Worm (Caenorhabditis elegans): Measurements from ENCODE around the gene B0272.3.
"Not testable (repeated sequence)": the region's sequence is repeated elsewhere in the genome, so short reads cannot be mapped to it uniquely, and the experiment has no call there.

Gene B0272.3

DNA sequence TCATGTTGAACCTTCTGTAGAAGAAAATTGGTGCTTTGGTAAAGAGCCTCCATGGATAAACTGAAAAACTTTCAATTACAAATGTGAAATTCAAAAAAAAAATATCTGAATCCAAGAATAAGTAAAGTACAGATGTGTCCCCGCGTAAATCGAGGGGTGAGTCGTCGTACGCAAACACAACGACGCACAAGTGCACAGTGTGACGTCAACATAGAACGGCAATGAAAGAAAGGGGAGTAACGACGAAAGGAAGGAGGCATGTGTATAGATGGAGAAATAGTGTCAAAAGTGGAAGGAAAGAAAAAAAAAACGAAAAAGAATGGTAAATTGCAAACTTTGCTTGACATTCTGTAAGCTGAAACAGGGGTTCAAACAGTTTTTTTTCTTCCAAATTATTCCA lies 10.3 kb downstream of the B0272.3 start, which contains the start of gene memb-1:
Gene memb-1 (minus strand): TSS at position 60 of the 400 bp plus-strand sequence.
- no peak for TF ChIP-seq unc-62 (GFP tag; optimal IDR thresholded peaks at IDR 0.05)

- no peak for TF ChIP-seq unc-62 (GFP tag; optimal IDR thresholded peaks at IDR 0.05)
These were observed 12.6 kb downstream of the B0272.3 start for ce11 chrX:9443871-9444270.

- TF ChIP-seq unc-62 (GFP tag; optimal IDR thresholded peaks at IDR 0.05), result no peak
These were observed 15.0 kb downstream of the B0272.3 start, which contains the start of gene ZK899.1 for ce11 chrX:9446177-9446694. ZK899.1 (plus strand) TSS chrX:9446644.

- TF ChIP-seq unc-62 (GFP tag; optimal IDR thresholded peaks at IDR 0.05), result no peak
These were observed 18.1 kb downstream of the B0272.3 start, which contains the start of gene ZK899.7 for ce11 chrX:9449330-9449729. ZK899.7 (minus strand) TSS chrX:9449430.

DNA sequence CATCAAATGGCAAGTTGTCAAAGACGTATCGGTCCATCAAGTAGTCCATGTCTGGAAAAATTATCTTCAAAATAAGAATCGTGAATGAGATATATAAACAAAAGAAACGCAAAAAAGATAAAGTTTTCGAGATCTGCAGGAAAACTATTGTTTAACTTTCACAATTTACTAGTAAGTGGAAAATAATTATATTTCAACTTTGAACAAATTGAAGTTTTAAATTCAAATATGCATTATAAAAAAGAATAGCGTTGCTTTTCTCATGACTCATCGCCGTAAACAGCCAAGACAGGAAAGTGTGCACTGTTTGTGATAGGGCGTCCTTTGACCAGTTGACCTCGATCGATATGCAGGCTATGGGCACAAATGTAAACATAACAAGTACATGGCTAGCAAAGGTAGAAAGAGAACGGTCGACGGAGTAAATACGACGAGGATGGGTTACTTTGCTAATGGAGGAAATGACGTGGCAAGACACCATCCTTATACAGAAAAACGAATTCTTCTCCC lies 20.8 kb downstream of the B0272.3 start, which contains the start of gene ZK899.2:
Gene ZK899.2 (minus strand): TSS at position 51 of the 510 bp plus-strand sequence.
- TF ChIP-seq unc-62 (GFP tag; optimal IDR thresholded peaks at IDR 0.05), result no peak

DNA sequence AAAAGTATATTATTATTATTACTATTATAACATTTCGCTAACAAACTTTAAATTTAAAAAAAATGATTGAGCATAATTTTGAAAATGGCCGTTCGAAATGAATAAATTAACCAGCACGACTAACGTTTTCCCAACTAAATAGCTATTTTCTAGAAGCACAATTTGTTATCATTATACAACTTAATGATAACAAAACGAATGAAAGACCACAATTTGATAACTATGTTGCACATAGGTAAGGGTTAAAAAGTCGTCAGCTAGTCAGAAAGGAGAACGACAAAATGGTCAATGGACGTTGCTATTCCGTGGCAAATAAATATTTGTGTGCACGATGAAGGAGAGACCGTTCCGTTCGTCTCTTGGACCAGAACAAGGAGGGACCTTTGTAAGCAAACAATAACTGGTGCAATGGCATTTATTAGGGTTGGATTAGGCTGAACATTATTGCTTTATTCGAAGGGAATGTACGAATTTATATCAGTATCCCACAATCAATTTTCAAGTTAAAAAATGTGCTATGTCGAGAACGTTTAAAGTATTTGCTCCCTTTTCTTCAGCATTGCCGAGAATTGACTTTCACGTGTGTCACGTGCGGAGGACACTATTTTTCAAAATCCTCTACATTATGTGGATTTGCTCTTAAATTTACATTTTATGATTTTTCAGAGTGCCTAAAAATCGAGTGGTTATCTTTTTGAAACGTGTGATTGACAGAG lies 21.4 kb downstream of the B0272.3 start, which contains the start of gene ZK899.3:
Gene ZK899.3 (plus strand): TSS at position 666 of the 716 bp plus-strand sequence.
- no peak for TF ChIP-seq unc-62 (GFP tag; optimal IDR thresholded peaks at IDR 0.05)

DNA sequence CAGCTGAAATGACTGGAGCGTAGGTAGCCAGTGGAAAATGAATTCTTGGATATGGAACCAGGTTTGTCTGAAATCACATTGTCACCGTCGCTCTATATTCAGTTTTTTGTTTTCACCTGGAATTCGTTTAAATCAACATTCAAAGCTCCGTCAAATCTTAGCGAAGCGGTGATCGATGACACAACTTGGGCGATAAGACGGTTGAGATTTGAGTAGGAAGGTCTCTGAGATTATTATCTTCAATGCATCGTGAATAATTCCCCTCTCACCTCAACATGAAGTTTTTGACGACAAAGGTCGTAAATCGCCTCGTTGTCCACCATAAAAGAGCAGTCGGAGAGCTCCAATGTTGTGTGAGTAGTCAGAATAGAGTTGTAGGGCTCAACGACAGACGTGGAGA lies 25.3 kb downstream of the B0272.3 start:
- no peak for TF ChIP-seq unc-62 (GFP tag; optimal IDR thresholded peaks at IDR 0.05)

DNA sequence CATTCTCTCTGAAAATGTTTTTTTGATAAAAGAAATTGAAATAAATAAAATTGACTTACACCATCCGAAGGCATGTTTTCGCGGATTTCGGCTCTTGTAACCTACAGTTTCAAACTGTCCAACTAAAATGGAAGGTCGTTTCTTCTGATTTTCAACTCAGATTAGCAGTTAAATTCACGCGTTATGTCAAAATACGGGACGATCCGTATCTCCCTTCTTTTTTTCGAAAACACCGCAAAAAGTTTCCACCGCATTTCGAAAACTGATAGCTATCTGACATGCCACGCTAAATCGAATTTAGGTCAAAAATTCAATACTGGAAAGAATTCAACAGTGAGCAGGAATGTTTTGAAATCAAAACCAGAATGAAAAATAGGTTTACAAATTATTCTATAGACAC lies 26.9 kb downstream of the B0272.3 start, which contains the start of gene tba-8:
Gene tba-8 (minus strand): TSS at position 207 of the 400 bp plus-strand sequence.
- no peak for TF ChIP-seq unc-62 (GFP tag; optimal IDR thresholded peaks at IDR 0.05)

- TF ChIP-seq unc-62 (GFP tag; optimal IDR thresholded peaks at IDR 0.05), result not testable (repeated sequence)
These were observed 29.6 kb downstream of the B0272.3 start, which contains the start of gene ZK899.5 for ce11 chrX:9460834-9461233. ZK899.5 (minus strand) TSS chrX:9460934.

DNA sequence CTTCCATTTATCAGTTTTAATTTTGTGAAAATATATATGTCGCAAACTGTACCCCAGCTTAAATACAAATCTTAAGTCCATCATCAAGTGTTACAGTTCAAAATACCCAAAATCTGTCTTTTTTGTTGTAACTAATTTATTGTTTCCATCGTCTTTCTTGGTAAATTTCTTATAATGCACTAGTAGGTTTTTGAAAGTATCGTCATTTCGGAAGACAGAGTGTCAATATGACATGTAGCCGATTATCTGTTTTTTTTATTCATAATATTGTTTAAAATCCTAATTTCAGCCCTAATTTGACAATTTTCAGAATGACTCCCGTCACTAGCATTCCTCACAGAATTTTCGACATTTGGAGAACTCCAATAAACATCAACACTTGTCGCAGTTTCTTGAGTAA lies 31.8 kb downstream of the B0272.3 start, which contains the start of gene ZK899.6:
Gene ZK899.6 (plus strand): TSS at position 301 of the 400 bp plus-strand sequence.
- not testable (repeated sequence) for TF ChIP-seq unc-62 (GFP tag; optimal IDR thresholded peaks at IDR 0.05)

ce11 chrX:9465722-9466132 lies 34.5 kb downstream of the B0272.3 start:
- TF ChIP-seq unc-62 (GFP tag; optimal IDR thresholded peaks at IDR 0.05), result peak; percentile 65

DNA sequence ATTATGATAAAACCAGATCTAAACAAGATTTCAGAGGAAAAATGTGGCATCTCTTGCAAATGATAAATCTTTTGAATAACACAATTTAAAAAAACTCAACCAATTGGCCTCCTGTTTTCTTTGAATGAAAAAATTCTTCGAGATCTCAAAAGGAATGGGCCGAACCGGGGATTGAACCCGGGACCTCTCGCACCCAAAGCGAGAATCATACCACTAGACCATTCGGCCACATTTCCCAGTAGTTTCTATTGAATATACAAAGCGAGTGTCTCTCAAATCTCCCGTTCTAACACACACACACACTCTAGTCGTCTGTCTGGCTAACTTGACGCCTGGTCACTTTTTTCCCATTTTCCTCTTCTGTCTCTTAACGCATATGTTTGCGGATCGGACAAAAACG lies 36.3 kb downstream of the B0272.3 start:
- TF ChIP-seq unc-62 (GFP tag; optimal IDR thresholded peaks at IDR 0.05), result no peak

DNA sequence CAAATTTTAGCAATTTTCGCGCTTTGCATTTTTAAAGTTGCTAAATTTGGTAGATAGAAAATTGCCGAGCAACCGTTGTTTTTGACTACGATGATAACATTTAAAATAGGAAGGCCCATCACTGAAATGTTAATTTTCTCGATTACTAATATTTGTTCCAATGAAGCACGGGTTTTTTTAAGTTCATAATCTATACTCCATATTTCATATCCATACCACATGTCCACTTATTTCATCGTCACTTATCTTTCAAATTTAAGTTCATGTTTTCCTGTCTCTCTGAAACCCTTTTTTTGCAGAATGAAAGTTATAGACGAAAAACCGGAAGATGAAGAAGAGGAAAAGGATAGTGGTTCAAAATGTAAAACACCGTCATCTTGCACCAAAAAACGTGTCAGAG lies 40.9 kb downstream of the B0272.3 start, which contains the start of gene gap-2:
Gene gap-2 (plus strand): TSS at position 301 of the 400 bp plus-strand sequence.
- TF ChIP-seq unc-62 (GFP tag; optimal IDR thresholded peaks at IDR 0.05), result no peak

DNA sequence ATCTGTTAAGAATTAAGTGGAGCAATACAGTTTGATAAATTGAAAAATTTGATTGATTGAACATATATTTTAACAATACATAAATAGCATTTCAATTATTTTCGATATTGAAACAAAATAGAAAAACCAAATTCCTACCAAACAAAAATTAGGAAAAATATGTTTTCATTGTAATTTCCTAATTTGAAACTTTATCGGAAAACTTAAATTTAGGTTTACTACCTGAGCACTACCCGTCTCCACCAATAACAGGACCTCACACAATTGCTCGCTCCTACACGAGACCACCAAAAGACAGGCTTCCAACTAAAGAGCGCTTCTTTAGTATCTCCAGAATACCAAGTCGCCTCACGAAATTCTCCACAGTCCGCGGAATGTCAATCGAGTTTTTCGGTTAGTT lies 45.5 kb downstream of the B0272.3 start:
- TF ChIP-seq unc-62 (GFP tag; optimal IDR thresholded peaks at IDR 0.05), result no peak
